Fruit fly (Drosophila melanogaster) whole organism, embryonic: ENCODE measurements around the gene CG31717.

Source experiments
- Adf1 ChIP-seq: fragments of 200-800 bp; sonication (Bioruptor generic); IDR thresholded peaks from 2 replicates; pipeline ENCODE4 v1.3.6; 2022; ENCODE audit warnings: missing biosample characterization, missing genetic modification characterization
- Awh ChIP-seq: fragments of 200-800 bp; sonication (Bioruptor generic); IDR thresholded peaks from 2 replicates; pipeline ENCODE4, ENCODE4 v1.3.6; 2022; ENCODE audit warnings: missing biosample characterization, missing genetic modification characterization
- B-H2 ChIP-seq: fragments of 200-800 bp; sonication (Bioruptor generic); optimal IDR thresholded peaks from 2 replicates; lab custom pipeline; 2018; ENCODE audit warnings: missing biosample characterization, mild to moderate bottlenecking, missing genetic modification characterization
- CG1024 ChIP-seq: fragments of 200-800 bp; sonication (Bioruptor generic); IDR thresholded peaks from 2 replicates; pipeline ENCODE4 v1.3.6; 2022; ENCODE audit warnings: missing biosample characterization, missing genetic modification characterization
- CG10267 ChIP-seq: fragments of 200-800 bp; sonication (Bioruptor generic); optimal IDR thresholded peaks from 2 replicates; lab custom pipeline; 2018; ENCODE audit warnings: missing biosample characterization, mild to moderate bottlenecking, missing genetic modification characterization, moderate library complexity
- CG10321 ChIP-seq: fragments of 200-800 bp; sonication (Bioruptor generic); IDR thresholded peaks from 2 replicates; pipeline ENCODE4 v1.3.6; 2022; ENCODE audit warnings: missing biosample characterization, missing genetic modification characterization
- CG11398 ChIP-seq: fragments of 200-800 bp; sonication (Bioruptor generic); optimal IDR thresholded peaks from 2 replicates; lab custom pipeline; 2016; ENCODE audit warnings: missing biosample characterization, missing genetic modification characterization
- CG11695 ChIP-seq: fragments of 200-800 bp; sonication (Bioruptor generic); IDR thresholded peaks from 3 replicates; pipeline ENCODE4 v1.3.6; 2022; ENCODE audit warnings: missing biosample characterization, missing genetic modification characterization
- CG11696 ChIP-seq: fragments of 200-800 bp; sonication (Bioruptor generic); IDR thresholded peaks from 2 replicates; pipeline ENCODE4 v1.3.6; 2022; ENCODE audit warnings: missing biosample characterization, missing genetic modification characterization
- CG12769 ChIP-seq: fragments of 200-800 bp; sonication (Bioruptor generic); optimal IDR thresholded peaks from 2 replicates; lab custom pipeline; 2019; ENCODE audit warnings: missing biosample characterization, mild to moderate bottlenecking, missing genetic modification characterization, moderate library complexity
- CG15269 ChIP-seq: fragments of 200-800 bp; sonication (Bioruptor generic); optimal IDR thresholded peaks from 2 replicates; lab custom pipeline; 2018; ENCODE audit warnings: missing biosample characterization, mild to moderate bottlenecking, missing genetic modification characterization, moderate library complexity
- CG17802 ChIP-seq: fragments of 200-800 bp; sonication (Bioruptor generic); optimal IDR thresholded peaks from 2 replicates; lab custom pipeline; 2018; ENCODE audit warnings: missing biosample characterization, mild to moderate bottlenecking, missing genetic modification characterization, moderate library complexity
- CG18011 ChIP-seq: fragments of 200-800 bp; sonication (Bioruptor generic); optimal IDR thresholded peaks from 2 replicates; lab custom pipeline; 2017; ENCODE audit warnings: missing biosample characterization, missing genetic modification characterization, mild to moderate bottlenecking, moderate library complexity, missing genotype
- CG1832 ChIP-seq: fragments of 200-800 bp; sonication (Bioruptor generic); optimal IDR thresholded peaks from 2 replicates; lab custom pipeline; 2017; ENCODE audit warnings: missing biosample characterization, mild to moderate bottlenecking, missing genetic modification characterization, inconsistent platforms
- CG18599 ChIP-seq: fragments of 200-800 bp; sonication (Bioruptor generic); optimal IDR thresholded peaks from 3 replicates; lab custom pipeline; 2017; ENCODE audit warnings: missing biosample characterization, missing genetic modification characterization, mild to moderate bottlenecking, moderate library complexity, missing genetic modification reagents
- CG18619 ChIP-seq: fragments of 200-800 bp; sonication (Bioruptor generic); optimal IDR thresholded peaks from 3 replicates; lab custom pipeline; 2017; ENCODE audit warnings: missing biosample characterization, mild to moderate bottlenecking, missing genetic modification characterization
- CG2129 ChIP-seq: fragments of 200-800 bp; sonication (Bioruptor generic); IDR thresholded peaks from 2 replicates; pipeline ENCODE4 v1.3.6; 2022; ENCODE audit warnings: missing biosample characterization, missing genetic modification characterization; ENCODE audit not compliant: partially characterized antibody
- CG2199 ChIP-seq: fragments of 200-800 bp; sonication (Bioruptor generic); IDR thresholded peaks from 3 replicates; pipeline ENCODE4 v1.3.6; 2022; ENCODE audit warnings: missing biosample characterization, missing genetic modification characterization
- CG3163 ChIP-seq: fragments of 200-800 bp; sonication (Bioruptor generic); optimal IDR thresholded peaks from 3 replicates; lab custom pipeline; 2016; ENCODE audit warnings: missing biosample characterization, missing genetic modification characterization
- CG3726 ChIP-seq: fragments of 200-800 bp; sonication (Bioruptor generic); IDR thresholded peaks from 3 replicates; pipeline ENCODE4, ENCODE4 v1.3.6; 2022; ENCODE audit warnings: missing biosample characterization, missing genetic modification characterization
- CG43689 ChIP-seq: fragments of 200-800 bp; sonication (Bioruptor generic); IDR thresholded peaks from 2 replicates; pipeline ENCODE4 v1.3.6; 2022; ENCODE audit warnings: missing biosample characterization, missing genetic modification characterization
- CG4820 ChIP-seq: fragments of 200-800 bp; sonication (Bioruptor generic); optimal IDR thresholded peaks from 3 replicates; lab custom pipeline; 2016; ENCODE audit warnings: missing biosample characterization, missing genetic modification characterization
- CG8924 ChIP-seq: fragments of 200-800 bp; optimal IDR thresholded peaks from 3 replicates; lab custom pipeline; 2019; ENCODE audit warnings: missing biosample characterization, mild to moderate bottlenecking, missing genetic modification characterization, moderate library complexity
- Deaf1 ChIP-seq: fragments of 200-800 bp; optimal IDR thresholded peaks from 3 replicates; lab custom pipeline; 2019; ENCODE audit warnings: missing biosample characterization, mild to moderate bottlenecking, missing genetic modification characterization, moderate library complexity
- Dref ChIP-seq: fragments of 200-800 bp; sonication (Bioruptor generic); IDR thresholded peaks from 2 replicates; pipeline ENCODE4 v1.3.6; 2022; ENCODE audit warnings: missing biosample characterization, missing genetic modification characterization
- Gsc ChIP-seq: fragments of 200-800 bp; sonication (Bioruptor generic); IDR thresholded peaks from 2 replicates; pipeline ENCODE4 v1.3.6; 2022; ENCODE audit warnings: missing biosample characterization, missing genetic modification characterization
- HHEX ChIP-seq: fragments of 200-800 bp; sonication (Bioruptor generic); optimal IDR thresholded peaks from 3 replicates; lab custom pipeline; 2017; ENCODE audit warnings: missing biosample characterization, mild to moderate bottlenecking, missing genetic modification characterization, missing genetic modification reagents
- Lim3 ChIP-seq: fragments of 200-800 bp; sonication (Bioruptor generic); IDR thresholded peaks from 2 replicates; pipeline ENCODE4 v1.3.6; 2022; ENCODE audit warnings: missing biosample characterization, missing genetic modification characterization
- Max ChIP-seq: fragments of 200-800 bp; sonication (Bioruptor generic); optimal IDR thresholded peaks from 2 replicates; lab custom pipeline; 2016; ENCODE audit warnings: missing biosample characterization, mild to moderate bottlenecking, missing genetic modification characterization
- Meics ChIP-seq: fragments of 200-800 bp; sonication (Bioruptor generic); optimal IDR thresholded peaks from 2 replicates; lab custom pipeline; 2017; ENCODE audit warnings: missing biosample characterization, mild to moderate bottlenecking, missing genetic modification characterization
- Optix ChIP-seq: fragments of 200-800 bp; sonication (Bioruptor generic); IDR thresholded peaks from 3 replicates; pipeline ENCODE4 v1.3.6; 2022; ENCODE audit warnings: missing biosample characterization, missing genetic modification characterization
- Six4 ChIP-seq: fragments of 200-800 bp; sonication (Bioruptor generic); optimal IDR thresholded peaks from 2 replicates; lab custom pipeline; 2016; ENCODE audit warnings: missing biosample characterization, missing genetic modification characterization
- Ssrp ChIP-seq: fragments of 200-800 bp; sonication (Bioruptor generic); optimal IDR thresholded peaks from 2 replicates; lab custom pipeline; 2018; ENCODE audit warnings: missing biosample characterization, mild to moderate bottlenecking, missing genetic modification characterization, moderate library complexity
- YL-1 ChIP-seq: fragments of 200-800 bp; sonication (Bioruptor generic); optimal IDR thresholded peaks from 3 replicates; lab custom pipeline; 2017; ENCODE audit warnings: missing biosample characterization, mild to moderate bottlenecking, missing genetic modification characterization
- ase ChIP-seq: fragments of 200-800 bp; sonication (Bioruptor generic); IDR thresholded peaks from 3 replicates; pipeline ENCODE4 v1.3.6; 2022; ENCODE audit warnings: missing biosample characterization, missing genetic modification characterization
- cad ChIP-seq: fragments of >200 bp; optimal IDR thresholded peaks from 2 replicates; lab custom pipeline; 2017; ENCODE audit warnings: missing biosample characterization, missing genetic modification characterization
- crc ChIP-seq: fragments of 200-800 bp; sonication (Bioruptor generic); optimal IDR thresholded peaks from 2 replicates; lab custom pipeline; 2016; ENCODE audit warnings: missing biosample characterization, missing genetic modification characterization
- crol ChIP-seq: fragments of 200-800 bp; sonication (Bioruptor generic); IDR thresholded peaks from 2 replicates; pipeline ENCODE4 v1.3.6; 2022; ENCODE audit warnings: missing biosample characterization, missing genetic modification characterization
- disco-r ChIP-seq: fragments of 200-800 bp; sonication (Bioruptor generic); optimal IDR thresholded peaks from 2 replicates; lab custom pipeline; 2016; ENCODE audit warnings: missing biosample characterization, missing genetic modification characterization
- h ChIP-seq: fragments of >200 bp; optimal IDR thresholded peaks from 2 replicates; lab custom pipeline; 2017
- lov ChIP-seq, 2 experiments: fragments of 200-800 bp in 1 of 2; fragments of >200 bp in 1 of 2; sonication (Bioruptor generic) in 1 of 2; IDR thresholded peaks in 1 of 2; optimal IDR thresholded peaks in 1 of 2; 2 replicates in 1 of 2; 3 replicates in 1 of 2; pipeline versions ENCODE4 v1.3.6 to Lab custom; 2017 to 2022; ENCODE audit warnings: missing biosample characterization in 1 of 2, missing genetic modification characterization in 1 of 2
- mld ChIP-seq: fragments of 200-800 bp; sonication (Bioruptor generic); IDR thresholded peaks from 3 replicates; pipeline ENCODE4 v1.3.6; 2022; ENCODE audit warnings: missing biosample characterization, missing genetic modification characterization; ENCODE audit not compliant: partially characterized antibody
- nerfin-1 ChIP-seq: fragments of 200-800 bp; sonication (Bioruptor generic); optimal IDR thresholded peaks from 3 replicates; lab custom pipeline; 2019; ENCODE audit warnings: missing biosample characterization, mild to moderate bottlenecking, missing genetic modification characterization, moderate library complexity
- pros ChIP-seq: fragments of 200-800 bp; sonication (Bioruptor generic); optimal IDR thresholded peaks from 3 replicates; lab custom pipeline; 2019; ENCODE audit warnings: missing biosample characterization, mild to moderate bottlenecking, missing genetic modification characterization, moderate library complexity
- psq ChIP-seq: fragments of 200-800 bp; sonication (Bioruptor generic); optimal IDR thresholded peaks from 2 replicates; lab custom pipeline; 2017; ENCODE audit warnings: missing biosample characterization, missing genetic modification characterization
- repo ChIP-seq: fragments of 200-800 bp; sonication (Bioruptor generic); optimal IDR thresholded peaks from 2 replicates; lab custom pipeline; 2016; ENCODE audit warnings: missing biosample characterization, missing genetic modification characterization
- sc ChIP-seq, 3 experiments: fragments of >200 bp in 2 of 3; fragments of 200-800 bp in 1 of 3; sonication (Bioruptor generic) in 1 of 3; optimal IDR thresholded peaks; 2 replicates in 2 of 3; 3 replicates in 1 of 3; lab custom pipeline; 2017; ENCODE audit warnings: mild to moderate bottlenecking in 1 of 3, missing biosample characterization in 1 of 3, missing genetic modification characterization in 1 of 3, missing genetic modification reagents in 1 of 3
- stwl ChIP-seq: fragments of 200-800 bp; sonication (Bioruptor generic); optimal IDR thresholded peaks from 3 replicates; lab custom pipeline; 2018; ENCODE audit warnings: missing biosample characterization, mild to moderate bottlenecking, missing genetic modification characterization, moderate library complexity
- ttk ChIP-seq: fragments of 200-800 bp; sonication (Bioruptor generic); IDR thresholded peaks from 2 replicates; pipeline ENCODE4 v2.1.2; 2022; ENCODE audit warnings: missing biosample characterization, missing genetic modification characterization
- usp ChIP-seq: fragments of >200 bp; optimal IDR thresholded peaks from 2 replicates; lab custom pipeline; 2017; ENCODE audit warnings: missing biosample characterization, missing genetic modification characterization
- zf30C ChIP-seq: fragments of 200-800 bp; sonication (Bioruptor generic); optimal IDR thresholded peaks from 3 replicates; lab custom pipeline; 2018; ENCODE audit warnings: missing biosample characterization, mild to moderate bottlenecking, missing genetic modification characterization

CG31717 gene

DNA sequence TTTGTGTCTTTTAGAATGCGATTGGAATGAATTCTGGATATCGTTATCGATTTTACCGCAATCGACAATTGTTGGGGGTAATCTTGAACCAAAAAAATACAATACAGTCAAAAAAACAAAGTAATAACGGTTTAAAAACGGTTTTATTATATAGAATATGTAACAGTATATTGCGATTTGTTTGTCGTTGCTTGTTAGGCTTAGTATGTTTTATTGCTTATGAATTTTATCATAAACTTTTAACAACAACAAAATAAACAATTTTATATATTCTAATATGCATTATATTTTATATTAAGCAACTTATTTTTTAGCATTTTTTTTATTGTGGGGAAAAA is 49.2 kb downstream of the CG31717 start, which contains the start of gene CYLD:
TSS of gene CYLD (minus strand) at position 38 of the 338 bp plus-strand sequence.
- TF ChIP-seq ase (GFP tag; lab: Robert Waterston, UW) (no peak; the same call in 2 of the 3 replicates), Optix (no peak), CG3163 (no peak), Six4 (GFP tag; lab: Kevin White, UChicago) (peak; percentile 63), CG11695 (GFP tag; lab: Robert Waterston, UW) (peak; percentile 75), cad (GFP tag; lab: Kevin White, UChicago) (no peak), crol (GFP tag; lab: Robert Waterston, UW) (no peak), nerfin-1 (tag; lab: Kevin White, UChicago) (peak; percentile 37), Deaf1 (tag; lab: Kevin White, UChicago) (no peak), CG10321 (no peak), crc (no peak), YL-1 (GFP tag; lab: Kevin White, UChicago) (no peak), CG8924 (peak; percentile 83), Meics (GFP tag; lab: Kevin White, UChicago) (peak; percentile 76), pros (GFP tag; lab: Kevin White, UChicago) (no peak), CG17802 (tag; lab: Kevin White, UChicago) (no peak), CG10267 (tag; lab: Kevin White, UChicago) (peak; percentile 77), repo (GFP tag; lab: Kevin White, UChicago) (no peak), lov (optimal IDR thresholded peaks at IDR 0.05; lab: Kevin White, UChicago) (no peak), lov (GFP tag; IDR thresholded peaks at IDR 0.05; lab: Robert Waterston, UW) (no peak; the same call in 2 of the 3 replicates), usp (GFP tag; lab: Kevin White, UChicago) (no peak), psq (GFP tag; lab: Kevin White, UChicago) (no peak), Lim3 (no peak), CG2199 (no peak), CG18619 (GFP tag; lab: Kevin White, UChicago) (peak; percentile 35), CG1024 (GFP tag; lab: Robert Waterston, UW) (peak; percentile 44; the same call in 1 of the 2 replicates), CG43689 (GFP tag; lab: Robert Waterston, UW) (no peak), mld (no peak), h (lab: Kevin White, UChicago) (no peak), HHEX (GFP tag; lab: Kevin White, UChicago) (peak; percentile 33), stwl (tag; lab: Kevin White, UChicago) (peak; percentile 67), Dref (peak; percentile 65), sc (optimal IDR thresholded peaks at IDR 0.05; lab: Kevin White, UChicago) (no peak), sc (GFP tag; optimal IDR thresholded peaks at IDR 0.05; lab: Kevin White, UChicago) (peak; percentile 13), CG15269 (peak; percentile 81), CG18011 (GFP tag; lab: Kevin White, UChicago) (no peak), Gsc (GFP tag; lab: Robert Waterston, UW) (no peak), zf30C (GFP tag; lab: Kevin White, UChicago) (peak; percentile 86), B-H2 (GFP tag; lab: Kevin White, UChicago) (peak; percentile 14), CG11696 (peak; percentile 40; the same call in 1 of the 2 replicates), CG3726 (GFP tag; lab: Robert Waterston, UW) (no peak), CG2129 (no peak), Ssrp (peak; percentile 63), ttk (no peak), disco-r (GFP tag; lab: Kevin White, UChicago) (no peak), Max (peak; percentile 29), Adf1 (GFP tag; lab: Robert Waterston, UW) (peak; percentile 40; the same call in 1 of the 2 replicates), Awh (no peak), CG11398 (GFP tag; lab: Kevin White, UChicago) (no peak), CG12769 (tag; lab: Kevin White, UChicago) (peak; percentile 64), CG1832 (GFP tag; lab: Kevin White, UChicago) (no peak), CG4820 (GFP tag; lab: Kevin White, UChicago) (peak; percentile 60), CG18599 (GFP tag; lab: Kevin White, UChicago) (no peak)
